Worm (Caenorhabditis elegans): ENCODE results near the gene gpa-9.

Gene gpa-9

DNA sequence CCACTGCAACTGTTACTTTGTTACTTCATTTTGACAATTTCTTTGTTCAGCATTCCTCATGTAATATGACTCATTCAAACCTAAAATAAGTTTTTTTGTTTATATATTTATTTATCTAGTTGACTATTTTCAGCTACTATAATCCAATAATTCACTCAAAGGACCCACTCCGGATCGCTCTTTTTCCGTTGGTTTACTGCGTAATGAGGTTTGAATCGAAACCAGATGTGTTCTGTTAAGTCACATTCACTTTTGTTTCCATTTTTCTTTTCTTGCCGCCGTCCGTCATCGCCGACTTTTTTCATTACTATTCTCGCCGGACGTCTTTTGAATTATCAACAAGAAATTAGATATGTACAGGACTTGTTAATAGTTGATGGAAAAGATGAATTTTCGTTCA, 14.3 kb upstream of the gpa-9 start:
- TF ChIP-seq lin-39 (tag; optimal IDR thresholded peaks at IDR 0.05) (no peak), ZK546.5 (tag; optimal IDR thresholded peaks at IDR 0.05) (no peak), nhr-12 (tag; optimal IDR thresholded peaks at IDR 0.05) (no peak), hmg-11 (tag; optimal IDR thresholded peaks at IDR 0.05) (no peak), sea-2 (GFP tag; optimal IDR thresholded peaks at IDR 0.05) (no peak), fkh-2 (tag; optimal IDR thresholded peaks at IDR 0.05) (no peak), nhr-77 (tag; optimal IDR thresholded peaks at IDR 0.05) (no peak), lin-15B (tag; optimal IDR thresholded peaks at IDR 0.05) (no peak), egl-27 (tag; optimal IDR thresholded peaks at IDR 0.05) (no peak), egl-5 (tag; optimal IDR thresholded peaks at IDR 0.05) (no peak), ztf-11 (tag; optimal IDR thresholded peaks at IDR 0.05) (no peak), nhr-11 (tag; optimal IDR thresholded peaks at IDR 0.05) (no peak), nhr-76 (tag; optimal IDR thresholded peaks at IDR 0.05) (no peak), skn-1 (tag; optimal IDR thresholded peaks at IDR 0.05) (no peak), R02D3.7 (tag; optimal IDR thresholded peaks at IDR 0.05) (no peak), tbx-2 (tag; optimal IDR thresholded peaks at IDR 0.05) (no peak), nhr-28 (tag; optimal IDR thresholded peaks at IDR 0.05) (no peak), ceh-16 (tag; optimal IDR thresholded peaks at IDR 0.05) (no peak), ama-1 (optimal IDR thresholded peaks at IDR 0.05) (no peak)

DNA sequence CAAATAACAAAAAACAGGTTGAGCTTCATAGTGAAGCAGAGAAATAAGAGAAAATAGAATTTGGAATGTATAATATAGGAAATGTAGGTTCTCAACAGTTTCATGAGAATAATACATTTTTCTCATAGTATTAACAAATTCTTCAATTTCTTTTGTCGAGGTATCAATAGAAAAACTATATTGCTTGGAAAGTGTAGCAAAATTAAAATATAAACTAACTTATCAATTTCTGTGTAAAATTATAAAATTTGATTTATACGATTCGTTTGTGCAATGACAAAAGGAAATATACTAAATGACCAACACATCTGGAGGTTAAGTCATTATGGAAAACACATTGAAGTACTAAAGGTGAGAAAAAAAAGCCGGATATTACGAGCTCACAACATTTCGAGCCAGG, 12.5 kb upstream of the gpa-9 start, which contains the start of gene W05B10.3:
Gene W05B10.3, minus strand, starts transcription at position 101 of the 400 bp plus-strand sequence.
- TF ChIP-seq pha-4 (tag; optimal IDR thresholded peaks at IDR 0.05) (no peak), fkh-10 (GFP tag; optimal IDR thresholded peaks at IDR 0.05) (no peak), egl-27 (tag; optimal IDR thresholded peaks at IDR 0.05) (no peak), eor-1 (tag; optimal IDR thresholded peaks at IDR 0.05) (no peak), fos-1 (tag; optimal IDR thresholded peaks at IDR 0.05) (no peak), nhr-28 (tag; optimal IDR thresholded peaks at IDR 0.05) (no peak), sea-2 (GFP tag; optimal IDR thresholded peaks at IDR 0.05) (no peak), daf-12 (tag; optimal IDR thresholded peaks at IDR 0.05) (no peak), nhr-43 (tag; optimal IDR thresholded peaks at IDR 0.05; ENCODE audit: poor library complexity, severe bottlenecking) (no peak), lin-39 (tag; optimal IDR thresholded peaks at IDR 0.05) (no peak), ZK546.5 (tag; optimal IDR thresholded peaks at IDR 0.05) (no peak), skn-1 (tag; optimal IDR thresholded peaks at IDR 0.05) (no peak), ceh-16 (tag; optimal IDR thresholded peaks at IDR 0.05) (no peak)

DNA sequence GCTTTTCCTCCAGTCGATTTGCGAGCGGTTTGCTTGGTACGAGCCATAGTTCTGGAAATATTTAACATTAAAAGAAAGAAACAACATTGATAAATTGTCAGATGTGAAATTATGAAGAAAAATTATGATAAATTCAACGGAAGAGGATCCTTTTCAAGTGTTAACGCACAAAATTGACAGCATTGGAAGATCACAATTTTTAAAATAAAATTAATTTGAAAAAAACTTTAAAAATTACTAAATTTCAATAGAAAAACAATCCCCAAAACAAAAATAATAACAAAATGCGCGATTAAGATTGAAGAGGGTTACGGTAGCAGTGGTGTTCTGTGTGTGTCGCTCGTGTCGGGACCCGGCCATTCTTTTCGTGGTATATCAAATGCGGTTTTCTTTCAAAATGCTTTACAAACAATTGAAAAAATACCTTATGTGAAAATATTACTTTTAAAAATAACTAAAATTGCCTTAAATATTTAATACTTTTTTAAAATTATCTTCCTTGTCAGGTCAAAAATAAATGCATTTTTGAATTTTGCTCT, 11.2 kb upstream of the gpa-9 start, which contains the start of gene his-74:
Gene his-74, minus strand, starts transcription at position 51 of the 539 bp plus-strand sequence.
- no peak for TF ChIP-seq egl-27 (tag; optimal IDR thresholded peaks at IDR 0.05)
- no peak for TF ChIP-seq lsy-12 (tag; optimal IDR thresholded peaks at IDR 0.05)
- TF ChIP-seq nhr-67 (tag; optimal IDR thresholded peaks at IDR 0.05), result no peak
- TF ChIP-seq nhr-28 (tag; optimal IDR thresholded peaks at IDR 0.05), result no peak
- no peak for TF ChIP-seq mdl-1 (tag; optimal IDR thresholded peaks at IDR 0.05)
- no peak for TF ChIP-seq ceh-16 (tag; optimal IDR thresholded peaks at IDR 0.05)
- no peak for TF ChIP-seq ZK546.5 (tag; optimal IDR thresholded peaks at IDR 0.05)
- no peak for TF ChIP-seq tbx-2 (tag; optimal IDR thresholded peaks at IDR 0.05)
- no peak for TF ChIP-seq nhr-25 (tag; optimal IDR thresholded peaks at IDR 0.05)
- TF ChIP-seq fkh-2 (tag; optimal IDR thresholded peaks at IDR 0.05), result no peak
- no peak for TF ChIP-seq unc-39 (tag; optimal IDR thresholded peaks at IDR 0.05)
- no peak for TF ChIP-seq jun-1 (tag; optimal IDR thresholded peaks at IDR 0.05)
- TF ChIP-seq nhr-43 (tag; optimal IDR thresholded peaks at IDR 0.05; ENCODE audit: poor library complexity, severe bottlenecking), result no peak
- TF ChIP-seq R02D3.7 (tag; optimal IDR thresholded peaks at IDR 0.05), result no peak
- no peak for TF ChIP-seq ceh-28 (tag; optimal IDR thresholded peaks at IDR 0.05)

DNA sequence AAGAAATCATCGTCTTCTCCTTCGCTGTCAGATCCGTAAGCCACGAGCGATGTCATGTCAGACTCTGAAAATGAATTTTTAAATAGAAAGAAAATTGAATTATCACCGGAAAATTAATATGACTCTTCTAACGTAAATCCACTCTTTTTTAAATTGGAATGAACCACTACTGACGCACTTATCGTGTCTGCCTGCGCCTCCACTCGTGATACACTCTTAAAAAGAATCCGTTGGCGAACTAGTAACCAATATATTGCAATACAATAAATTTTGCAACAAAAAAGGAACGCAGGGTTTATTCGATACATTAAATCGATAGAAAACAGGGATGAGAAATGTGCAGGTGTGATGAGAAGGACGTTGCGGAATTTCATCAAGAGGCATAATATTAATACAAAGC, 10.3 kb upstream of the gpa-9 start, which contains the start of gene ccch-3:
Gene ccch-3, minus strand, starts transcription at position 262 of the 400 bp plus-strand sequence.
- TF ChIP-seq nhr-67 (tag; optimal IDR thresholded peaks at IDR 0.05) (no peak), R02D3.7 (tag; optimal IDR thresholded peaks at IDR 0.05) (peak; percentile 34), daf-12 (tag; optimal IDR thresholded peaks at IDR 0.05) (no peak), fkh-10 (GFP tag; optimal IDR thresholded peaks at IDR 0.05) (no peak), zag-1 (tag; optimal IDR thresholded peaks at IDR 0.05) (no peak), eor-1 (tag; optimal IDR thresholded peaks at IDR 0.05) (no peak), nhr-77 (tag; optimal IDR thresholded peaks at IDR 0.05) (no peak), pqm-1 (tag; optimal IDR thresholded peaks at IDR 0.05) (no peak), elt-3 (tag; optimal IDR thresholded peaks at IDR 0.05) (no peak), nfya-1 (tag; optimal IDR thresholded peaks at IDR 0.05; ENCODE audit: insufficient read depth) (peak; percentile 55), nhr-28 (tag; optimal IDR thresholded peaks at IDR 0.05) (no peak), unc-62 (GFP tag; optimal IDR thresholded peaks at IDR 0.05) (no peak), nhr-23 (tag; optimal IDR thresholded peaks at IDR 0.05) (peak; percentile 84), egl-27 (tag; optimal IDR thresholded peaks at IDR 0.05) (no peak), snpc-4 (tag; optimal IDR thresholded peaks at IDR 0.05) (peak; percentile 68), lin-15B (tag; optimal IDR thresholded peaks at IDR 0.05) (peak; percentile 49), fos-1 (tag; optimal IDR thresholded peaks at IDR 0.05) (no peak), nhr-237 (tag; optimal IDR thresholded peaks at IDR 0.05) (no peak), nhr-11 (tag; optimal IDR thresholded peaks at IDR 0.05) (no peak), tbx-2 (tag; optimal IDR thresholded peaks at IDR 0.05) (peak; percentile 27), ceh-28 (tag; optimal IDR thresholded peaks at IDR 0.05) (no peak), sea-2 (GFP tag; optimal IDR thresholded peaks at IDR 0.05) (no peak), mdl-1 (tag; optimal IDR thresholded peaks at IDR 0.05) (no peak), pha-4 (tag; optimal IDR thresholded peaks at IDR 0.05) (peak; percentile 46), nhr-76 (tag; optimal IDR thresholded peaks at IDR 0.05) (no peak), ztf-4 (tag; optimal IDR thresholded peaks at IDR 0.05) (no peak), nhr-43 (tag; optimal IDR thresholded peaks at IDR 0.05; ENCODE audit: poor library complexity, severe bottlenecking) (peak; percentile 27), ceh-9 (tag; optimal IDR thresholded peaks at IDR 0.05) (no peak), nhr-25 (tag; optimal IDR thresholded peaks at IDR 0.05) (peak; percentile 55), aly-2 (tag; optimal IDR thresholded peaks at IDR 0.05) (no peak), ZK546.5 (tag; optimal IDR thresholded peaks at IDR 0.05) (no peak)
